Worm (Caenorhabditis elegans) whole organism, early embryonic: ENCODE data around the gene srt-16.

Experiments used
- B0310.2 ChIP-seq: sonication (generic microtip); optimal IDR thresholded peaks from 2 replicates; lab custom pipeline; 2016; ENCODE audit warnings: mild to moderate bottlenecking, missing genetic modification characterization, missing compliant biosample characterization
- F13C5.2 ChIP-seq: sonication (generic microtip); optimal IDR thresholded peaks from 2 replicates; lab custom pipeline; 2017; ENCODE audit warnings: mild to moderate bottlenecking, missing genetic modification characterization, inconsistent platforms, missing compliant biosample characterization
- ama-1 ChIP-seq: fragments of 150-350 bp; optimal IDR thresholded peaks from 2 replicates; lab custom pipeline; 2014
- ceh-13 ChIP-seq: fragments of 200-800 bp; sonication (Bioruptor generic); optimal IDR thresholded peaks from 2 replicates; lab custom pipeline; 2018; ENCODE audit warnings: mild to moderate bottlenecking, missing genetic modification characterization, missing compliant biosample characterization
- ceh-36 ChIP-seq: sonication (generic microtip); optimal IDR thresholded peaks from 2 replicates; lab custom pipeline; 2016; ENCODE audit warnings: missing genetic modification characterization, inconsistent platforms, missing compliant biosample characterization
- hmbx-1 ChIP-seq: sonication (generic microtip); optimal IDR thresholded peaks from 2 replicates; lab custom pipeline; 2016; ENCODE audit warnings: mild to moderate bottlenecking, missing genetic modification characterization, missing compliant biosample characterization
- hnd-1 ChIP-seq: sonication (generic microtip); optimal IDR thresholded peaks from 2 replicates; lab custom pipeline; 2016; ENCODE audit warnings: missing genetic modification characterization, missing compliant biosample characterization
- pes-1 ChIP-seq: fragments of 200-800 bp; sonication (Bioruptor generic); IDR thresholded peaks from 2 replicates; pipeline ENCODE4 v1.3.6; 2022; ENCODE audit warnings: missing genetic modification reagents, missing genetic modification characterization, missing compliant biosample characterization
- scrt-1 ChIP-seq: fragments of 200-800 bp; sonication (Bioruptor generic); IDR thresholded peaks from 2 replicates; pipeline ENCODE4 v1.3.6; 2022; ENCODE audit warnings: missing genetic modification characterization, missing compliant biosample characterization
- sea-1 ChIP-seq: fragments of 200-800 bp; sonication (Bioruptor generic); conservative IDR thresholded peaks from 2 replicates; pipeline ENCODE4 v1.3.6; 2022; ENCODE audit warnings: missing genetic modification characterization, missing compliant biosample characterization
- tbx-11 ChIP-seq: fragments of 200-800 bp; sonication (Bioruptor generic); IDR thresholded peaks from 2 replicates; pipeline ENCODE4 v1.3.6; 2022; ENCODE audit warnings: missing genetic modification characterization, missing compliant biosample characterization
- tra-4 ChIP-seq: sonication (generic microtip); optimal IDR thresholded peaks from 2 replicates; lab custom pipeline; 2017; ENCODE audit warnings: missing genetic modification characterization, missing compliant biosample characterization

- no peak for TF ChIP-seq ama-1 (lab: Kevin White, UChicago)
- no peak for TF ChIP-seq sea-1 (GFP tag; lab: Robert Waterston, UW)
- no peak for TF ChIP-seq hmbx-1 (tag; lab: Kevin White, UChicago)
- no peak for TF ChIP-seq pes-1 (GFP tag; lab: Robert Waterston, UW)
- no peak for TF ChIP-seq scrt-1 (GFP tag; lab: Robert Waterston, UW)
- TF ChIP-seq tra-4, result no peak
- no peak for TF ChIP-seq tbx-11
- no peak for TF ChIP-seq ceh-36 (tag; lab: Kevin White, UChicago)
- TF ChIP-seq F13C5.2 (tag; lab: Kevin White, UChicago), result no peak
- no peak for TF ChIP-seq B0310.2
- no peak for TF ChIP-seq ceh-13 (GFP tag; lab: Kevin White, UChicago)
- no peak for TF ChIP-seq hnd-1 (tag; lab: Kevin White, UChicago)
These were observed 19.5 kb downstream of the srt-16 start, which contains the start of gene F59D6.1 for ce11 chrV:3044837-3045236.
